Fruit fly (Drosophila melanogaster): ENCODE results near the gene jp.

Gene jp

dm6 chr2L:9564527-9564926 lies 2.0 kb downstream of the jp start (continued):
- no peak for TF ChIP-seq sens-2 (GFP tag; IDR thresholded peaks at IDR 0.05)
- no peak for TF ChIP-seq CG4730 (GFP tag; IDR thresholded peaks at IDR 0.05)
- TF ChIP-seq unc-4 (GFP tag; IDR thresholded peaks at IDR 0.05; ENCODE audit: partially characterized antibody) = no peak
- peak; percentile 30 for TF ChIP-seq Hr3 (GFP tag; optimal IDR thresholded peaks at IDR 0.05)
- peak; percentile 9 for TF ChIP-seq nau (GFP tag; optimal IDR thresholded peaks at IDR 0.05)
- peak; percentile 49; the same call in 1 of the 3 replicates for TF ChIP-seq CG11695 (GFP tag; IDR thresholded peaks at IDR 0.05)
- no peak for TF ChIP-seq rib (GFP tag; IDR thresholded peaks at IDR 0.05)
- no peak for TF ChIP-seq CG11093 (GFP tag; IDR thresholded peaks at IDR 0.05)
- TF ChIP-seq disco-r (GFP tag; optimal IDR thresholded peaks at IDR 0.05) = no peak
- TF ChIP-seq chif (GFP tag; optimal IDR thresholded peaks at IDR 0.05) = no peak
- TF ChIP-seq stc (GFP tag; IDR thresholded peaks at IDR 0.05) = no peak
- no peak for TF ChIP-seq crc (GFP tag; optimal IDR thresholded peaks at IDR 0.05)
- no peak for TF ChIP-seq insv (GFP tag; optimal IDR thresholded peaks at IDR 0.05)
- peak; percentile 10; the same call in 1 of the 2 replicates for TF ChIP-seq klu (GFP tag; IDR thresholded peaks at IDR 0.05)
- TF ChIP-seq CG12104 (GFP tag; optimal IDR thresholded peaks at IDR 0.05) = peak; percentile 23
- TF ChIP-seq CG8944 (GFP tag; optimal IDR thresholded peaks at IDR 0.05) = no peak
- no peak for TF ChIP-seq Bgb (GFP tag; IDR thresholded peaks at IDR 0.05; ENCODE audit: partially characterized antibody)
- peak; percentile 51 for TF ChIP-seq CG14441 (GFP tag; IDR thresholded peaks at IDR 0.05)
- no peak for TF ChIP-seq Dad (GFP tag; optimal IDR thresholded peaks at IDR 0.05)
- no peak for TF ChIP-seq Adf1 (GFP tag; IDR thresholded peaks at IDR 0.05)
- TF ChIP-seq z (GFP tag; IDR thresholded peaks at IDR 0.05) = no peak
- TF ChIP-seq dysf (GFP tag; IDR thresholded peaks at IDR 0.05) = peak; percentile 64; the same call in 2 of the 3 replicates
- TF ChIP-seq CTCF (GFP tag; optimal IDR thresholded peaks at IDR 0.05) = no peak
- TF ChIP-seq Hand (GFP tag; optimal IDR thresholded peaks at IDR 0.05) = no peak
- TF ChIP-seq CG10321 (GFP tag; IDR thresholded peaks at IDR 0.05) = no peak
- no peak for TF ChIP-seq salm (tag; optimal IDR thresholded peaks at IDR 0.05)
- TF ChIP-seq CG6683 (GFP tag; optimal IDR thresholded peaks at IDR 0.05) = peak; percentile 14
- TF ChIP-seq pnt (GFP tag; optimal IDR thresholded peaks at IDR 0.05) = no peak
- no peak for TF ChIP-seq kni (GFP tag; optimal IDR thresholded peaks at IDR 0.05)
- peak; percentile 8 for TF ChIP-seq az2 (GFP tag; optimal IDR thresholded peaks at IDR 0.05)
- TF ChIP-seq CG11723 (GFP tag; optimal IDR thresholded peaks at IDR 0.05) = no peak
- no peak for TF ChIP-seq CG33557 (GFP tag; optimal IDR thresholded peaks at IDR 0.05)
- no peak for TF ChIP-seq CG14014 (GFP tag; IDR thresholded peaks at IDR 0.05)
- TF ChIP-seq otp (GFP tag; IDR thresholded peaks at IDR 0.05) = no peak
- no peak for TF ChIP-seq odd (GFP tag; optimal IDR thresholded peaks at IDR 0.05)
- TF ChIP-seq Vsx1 (GFP tag; optimal IDR thresholded peaks at IDR 0.05) = peak; percentile 21
- TF ChIP-seq CG1024 (GFP tag; IDR thresholded peaks at IDR 0.05) = no peak
- TF ChIP-seq dmrt99B (tag; optimal IDR thresholded peaks at IDR 0.05) = peak; percentile 74
- 0 out of 2 replicates have a peak, but pooled peaks have one; percentile 11 for TF ChIP-seq CG6689 (GFP tag; IDR thresholded peaks at IDR 0.05)
- TF ChIP-seq CG14667 (GFP tag; IDR thresholded peaks at IDR 0.05) = no peak
- no peak for TF ChIP-seq Opbp (GFP tag; IDR thresholded peaks at IDR 0.05; ENCODE audit: partially characterized antibody)
- TF ChIP-seq NFAT (GFP tag; IDR thresholded peaks at IDR 0.05) = no peak
- TF ChIP-seq CG8281 (tag; optimal IDR thresholded peaks at IDR 0.05) = no peak
- no peak for TF ChIP-seq B-H2 (GFP tag; optimal IDR thresholded peaks at IDR 0.05)
- peak; percentile 52 for TF ChIP-seq CG2120 (GFP tag; optimal IDR thresholded peaks at IDR 0.05)
- no peak for TF ChIP-seq ase (GFP tag; IDR thresholded peaks at IDR 0.05)
- TF ChIP-seq da (GFP tag; optimal IDR thresholded peaks at IDR 0.05) = no peak
- no peak for TF ChIP-seq Ravus (GFP tag; IDR thresholded peaks at IDR 0.05)
- no peak for TF ChIP-seq CG17186 (GFP tag; optimal IDR thresholded peaks at IDR 0.05)
- no peak for TF ChIP-seq danr (GFP tag; IDR thresholded peaks at IDR 0.05)
- no peak for TF ChIP-seq Mes4 (GFP tag; optimal IDR thresholded peaks at IDR 0.05)
- TF ChIP-seq CG2678 (tag; optimal IDR thresholded peaks at IDR 0.05) = peak; percentile 76
- no peak for TF ChIP-seq hb (GFP tag; IDR thresholded peaks at IDR 0.05; ENCODE audit: partially characterized antibody)

Data from whole organism, embryonic.